Fruit fly (Drosophila melanogaster) whole organism, embryonic: ENCODE results near the gene tho2.

Source experiments
- Asciz ChIP-seq: fragments of 200-800 bp; sonication (Bioruptor generic); optimal IDR thresholded peaks from 2 replicates; lab custom pipeline; 2017; ENCODE audit warnings: missing biosample characterization, mild to moderate bottlenecking, missing genetic modification characterization, missing genetic modification reagents
- Bdp1 ChIP-seq: fragments of 200-800 bp; sonication (Bioruptor generic); optimal IDR thresholded peaks from 3 replicates; lab custom pipeline; 2016; ENCODE audit warnings: missing biosample characterization, missing genetic modification characterization
- Bteb2 ChIP-seq: fragments of 200-800 bp; sonication (Bioruptor generic); optimal IDR thresholded peaks from 2 replicates; lab custom pipeline; 2016; ENCODE audit warnings: missing biosample characterization, missing genetic modification characterization
- CG10209 ChIP-seq: fragments of 200-800 bp; sonication (Bioruptor generic); optimal IDR thresholded peaks from 3 replicates; lab custom pipeline; 2017; ENCODE audit warnings: missing biosample characterization, mild to moderate bottlenecking, missing genetic modification characterization, missing genetic modification reagents
- CG10543 ChIP-seq: fragments of 200-800 bp; sonication (Bioruptor generic); optimal IDR thresholded peaks from 3 replicates; lab custom pipeline; 2017; ENCODE audit warnings: missing biosample characterization, mild to moderate bottlenecking, missing genetic modification characterization, moderate library complexity
- CG14014 ChIP-seq: fragments of 200-800 bp; sonication (Bioruptor generic); IDR thresholded peaks from 2 replicates; pipeline ENCODE4 v1.3.6; 2022; ENCODE audit warnings: missing biosample characterization, missing genetic modification characterization
- CG15011 ChIP-seq: fragments of 200-800 bp; sonication (Bioruptor generic); optimal IDR thresholded peaks from 3 replicates; lab custom pipeline; 2018; ENCODE audit warnings: missing biosample characterization, mild to moderate bottlenecking, missing genetic modification characterization
- CG15514 ChIP-seq: fragments of 200-800 bp; sonication (Bioruptor generic); optimal IDR thresholded peaks from 3 replicates; lab custom pipeline; 2017; ENCODE audit warnings: missing biosample characterization, missing genetic modification characterization, mild to moderate bottlenecking, moderate library complexity, missing genetic modification reagents
- CG1647 ChIP-seq: fragments of 200-800 bp; sonication (Bioruptor generic); optimal IDR thresholded peaks from 3 replicates; lab custom pipeline; 2016; ENCODE audit warnings: missing biosample characterization, missing genetic modification characterization
- CG17912 ChIP-seq: fragments of 200-800 bp; sonication (Bioruptor generic); optimal IDR thresholded peaks from 2 replicates; lab custom pipeline; 2018; ENCODE audit warnings: missing biosample characterization, mild to moderate bottlenecking, missing genetic modification characterization
- CG30431 ChIP-seq: fragments of 200-800 bp; sonication (Bioruptor generic); optimal IDR thresholded peaks from 2 replicates; lab custom pipeline; 2017; ENCODE audit warnings: missing biosample characterization, missing genetic modification characterization
- CG31224 ChIP-seq: fragments of 200-800 bp; sonication (Bioruptor generic); IDR thresholded peaks from 2 replicates; pipeline ENCODE4 v1.3.6; 2022; ENCODE audit warnings: missing biosample characterization, missing genetic modification characterization
- CG33557 ChIP-seq: fragments of 200-800 bp; sonication (Bioruptor generic); optimal IDR thresholded peaks from 2 replicates; lab custom pipeline; 2019; ENCODE audit warnings: missing biosample characterization, mild to moderate bottlenecking, missing genetic modification characterization, moderate library complexity
- CG3847 ChIP-seq: fragments of 200-800 bp; sonication (Bioruptor generic); IDR thresholded peaks from 2 replicates; pipeline ENCODE4 v1.3.6; 2022; ENCODE audit warnings: missing biosample characterization, missing genetic modification characterization
- CG4328 ChIP-seq: fragments of 200-800 bp; sonication (Bioruptor generic); optimal IDR thresholded peaks from 3 replicates; lab custom pipeline; 2017; ENCODE audit warnings: missing biosample characterization, missing genetic modification reagents, missing genetic modification characterization
- CG8281 ChIP-seq: fragments of 200-800 bp; sonication (Bioruptor generic); optimal IDR thresholded peaks from 2 replicates; lab custom pipeline; 2018; ENCODE audit warnings: missing biosample characterization, mild to moderate bottlenecking, missing genetic modification characterization, moderate library complexity
- CG8924 ChIP-seq: fragments of 200-800 bp; optimal IDR thresholded peaks from 3 replicates; lab custom pipeline; 2019; ENCODE audit warnings: missing biosample characterization, mild to moderate bottlenecking, missing genetic modification characterization, moderate library complexity
- CG9215 ChIP-seq: fragments of 200-800 bp; sonication (Bioruptor generic); IDR thresholded peaks from 2 replicates; pipeline ENCODE4 v1.3.6; 2022; ENCODE audit warnings: missing biosample characterization, missing genetic modification characterization
- Dip3 ChIP-seq: fragments of 200-800 bp; sonication (Bioruptor generic); optimal IDR thresholded peaks from 3 replicates; lab custom pipeline; 2016; ENCODE audit warnings: missing biosample characterization, missing genetic modification characterization
- E2f1 ChIP-seq: fragments of 200-800 bp; sonication (Bioruptor generic); IDR thresholded peaks from 2 replicates; pipeline ENCODE4 v1.3.6; 2022; ENCODE audit warnings: missing biosample characterization, missing genetic modification characterization
- Gug ChIP-seq: fragments of 200-800 bp; sonication (Bioruptor generic); IDR thresholded peaks from 4 replicates; pipeline ENCODE4 v1.3.6; 2022; ENCODE audit warnings: missing biosample characterization, missing genetic modification characterization
- Hr39 ChIP-seq: fragments of >200 bp; optimal IDR thresholded peaks from 2 replicates; lab custom pipeline; 2017
- NFAT ChIP-seq: fragments of 200-800 bp; sonication (Bioruptor generic); IDR thresholded peaks from 2 replicates; pipeline ENCODE4 v1.3.6; 2022; ENCODE audit warnings: missing biosample characterization, missing genetic modification characterization
- Neu2 ChIP-seq: fragments of 200-800 bp; sonication (Bioruptor generic); optimal IDR thresholded peaks from 3 replicates; lab custom pipeline; 2016; ENCODE audit warnings: missing biosample characterization, missing genetic modification characterization, borderline replicate concordance
- Nf-YB ChIP-seq: fragments of 200-800 bp; sonication (Bioruptor generic); optimal IDR thresholded peaks from 3 replicates; lab custom pipeline; 2019; ENCODE audit warnings: missing biosample characterization, mild to moderate bottlenecking, missing genetic modification characterization, moderate library complexity
- Ravus ChIP-seq: fragments of 200-800 bp; sonication (Bioruptor generic); IDR thresholded peaks from 2 replicates; pipeline ENCODE4 v1.3.6; 2022; ENCODE audit warnings: missing biosample characterization, missing genetic modification characterization
- Sox102F ChIP-seq: fragments of 200-800 bp; sonication (Bioruptor generic); optimal IDR thresholded peaks from 2 replicates; lab custom pipeline; 2018; ENCODE audit warnings: missing biosample characterization, mild to moderate bottlenecking, missing genetic modification characterization, moderate library complexity
- abd-A ChIP-seq: fragments of 200-800 bp; sonication (Bioruptor generic); optimal IDR thresholded peaks from 3 replicates; lab custom pipeline; 2019; ENCODE audit warnings: missing biosample characterization, mild to moderate bottlenecking, missing genetic modification characterization, moderate library complexity
- amos ChIP-seq: fragments of 200-800 bp; sonication (Bioruptor generic); IDR thresholded peaks from 2 replicates; pipeline ENCODE4 v1.3.6; 2022; ENCODE audit warnings: missing biosample characterization, missing genetic modification characterization; ENCODE audit not compliant: partially characterized antibody
- bbx ChIP-seq: fragments of 200-800 bp; sonication (Bioruptor generic); IDR thresholded peaks from 2 replicates; pipeline ENCODE4 v1.3.6; 2022; ENCODE audit warnings: missing biosample characterization, missing genetic modification characterization; ENCODE audit not compliant: partially characterized antibody
- bsh ChIP-seq, 2 experiments: fragments of 200-800 bp; sonication (Bioruptor generic); optimal IDR thresholded peaks; 2 replicates each; lab custom pipeline; 2017 to 2018; ENCODE audit warnings: mild to moderate bottlenecking in 2 of 2, missing biosample characterization in 2 of 2, missing genetic modification characterization in 2 of 2, moderate library complexity in 1 of 2
- dan ChIP-seq: fragments of 200-800 bp; sonication (Bioruptor generic); IDR thresholded peaks from 2 replicates; pipeline ENCODE4 v1.3.6; 2022; ENCODE audit warnings: missing biosample characterization, missing genetic modification characterization
- dmrt99B ChIP-seq: fragments of 200-800 bp; sonication (Bioruptor generic); optimal IDR thresholded peaks from 2 replicates; lab custom pipeline; 2018; ENCODE audit warnings: missing biosample characterization, mild to moderate bottlenecking, missing genetic modification characterization, moderate library complexity
- jing ChIP-seq: fragments of 200-800 bp; sonication (Bioruptor generic); optimal IDR thresholded peaks from 2 replicates; lab custom pipeline; 2018; ENCODE audit warnings: missing biosample characterization, mild to moderate bottlenecking, missing genetic modification characterization
- lilli ChIP-seq: fragments of 200-800 bp; sonication (Bioruptor generic); optimal IDR thresholded peaks from 3 replicates; lab custom pipeline; 2016; ENCODE audit warnings: missing biosample characterization, missing genetic modification characterization
- lmd ChIP-seq: fragments of 200-800 bp; sonication (Bioruptor generic); IDR thresholded peaks from 2 replicates; pipeline ENCODE4 v1.3.6; 2022; ENCODE audit warnings: missing biosample characterization, missing genetic modification characterization
- mam ChIP-seq: fragments of 200-800 bp; sonication (Bioruptor generic); optimal IDR thresholded peaks from 3 replicates; lab custom pipeline; 2016; ENCODE audit warnings: missing biosample characterization, missing genetic modification characterization
- otp ChIP-seq: fragments of 200-800 bp; sonication (Bioruptor generic); IDR thresholded peaks from 3 replicates; pipeline ENCODE4, ENCODE4 v1.3.6; 2022; ENCODE audit warnings: missing biosample characterization, missing genetic modification characterization
- pan ChIP-seq, 4 experiments: fragments of >200 bp in 3 of 4; fragments of 200-800 bp in 1 of 4; sonication (Bioruptor generic) in 1 of 4; optimal IDR thresholded peaks in 3 of 4; IDR thresholded peaks in 1 of 4; 2 replicates each; pipeline versions ENCODE4 v1.3.6 to Lab custom; 2017 to 2022; ENCODE audit warnings: missing biosample characterization in 2 of 4, missing genetic modification characterization in 2 of 4, mixed read lengths in 1 of 4
- pb ChIP-seq: fragments of 200-800 bp; sonication (Bioruptor generic); optimal IDR thresholded peaks from 3 replicates; lab custom pipeline; 2016; ENCODE audit warnings: missing biosample characterization, missing genetic modification characterization
- psq ChIP-seq: fragments of 200-800 bp; sonication (Bioruptor generic); optimal IDR thresholded peaks from 2 replicates; lab custom pipeline; 2017; ENCODE audit warnings: missing biosample characterization, missing genetic modification characterization
- rib ChIP-seq: fragments of 200-800 bp; sonication (Bioruptor generic); IDR thresholded peaks from 2 replicates; pipeline ENCODE4 v1.3.6; 2022; ENCODE audit warnings: missing biosample characterization, missing genetic modification characterization
- run ChIP-seq: fragments of 200-800 bp; sonication (Bioruptor generic); optimal IDR thresholded peaks from 3 replicates; lab custom pipeline; 2018; ENCODE audit warnings: missing biosample characterization, mild to moderate bottlenecking, missing genetic modification characterization
- sens ChIP-seq: fragments of 200-800 bp; sonication (Bioruptor generic); peaks from one replicate; lab custom pipeline; 2016; ENCODE audit warnings: missing biosample characterization, missing genetic modification characterization
- shn ChIP-seq: fragments of 200-800 bp; sonication (Bioruptor generic); optimal IDR thresholded peaks from 3 replicates; lab custom pipeline; 2016; ENCODE audit warnings: missing biosample characterization, missing genetic modification characterization
- tgo ChIP-seq: fragments of 200-800 bp; sonication (Bioruptor generic); IDR thresholded peaks from 3 replicates; pipeline ENCODE4 v1.3.6; 2022; ENCODE audit warnings: missing biosample characterization, missing genetic modification characterization
- tin ChIP-seq: fragments of 200-800 bp; sonication (Bioruptor generic); optimal IDR thresholded peaks from 3 replicates; lab custom pipeline; 2016; ENCODE audit warnings: missing biosample characterization, missing genetic modification characterization
- zfh1 ChIP-seq: fragments of 200-800 bp; sonication (Bioruptor generic); IDR thresholded peaks from 3 replicates; pipeline ENCODE4 v1.3.6; 2022; ENCODE audit warnings: missing biosample characterization, missing genetic modification characterization

The tho2 gene

DNA sequence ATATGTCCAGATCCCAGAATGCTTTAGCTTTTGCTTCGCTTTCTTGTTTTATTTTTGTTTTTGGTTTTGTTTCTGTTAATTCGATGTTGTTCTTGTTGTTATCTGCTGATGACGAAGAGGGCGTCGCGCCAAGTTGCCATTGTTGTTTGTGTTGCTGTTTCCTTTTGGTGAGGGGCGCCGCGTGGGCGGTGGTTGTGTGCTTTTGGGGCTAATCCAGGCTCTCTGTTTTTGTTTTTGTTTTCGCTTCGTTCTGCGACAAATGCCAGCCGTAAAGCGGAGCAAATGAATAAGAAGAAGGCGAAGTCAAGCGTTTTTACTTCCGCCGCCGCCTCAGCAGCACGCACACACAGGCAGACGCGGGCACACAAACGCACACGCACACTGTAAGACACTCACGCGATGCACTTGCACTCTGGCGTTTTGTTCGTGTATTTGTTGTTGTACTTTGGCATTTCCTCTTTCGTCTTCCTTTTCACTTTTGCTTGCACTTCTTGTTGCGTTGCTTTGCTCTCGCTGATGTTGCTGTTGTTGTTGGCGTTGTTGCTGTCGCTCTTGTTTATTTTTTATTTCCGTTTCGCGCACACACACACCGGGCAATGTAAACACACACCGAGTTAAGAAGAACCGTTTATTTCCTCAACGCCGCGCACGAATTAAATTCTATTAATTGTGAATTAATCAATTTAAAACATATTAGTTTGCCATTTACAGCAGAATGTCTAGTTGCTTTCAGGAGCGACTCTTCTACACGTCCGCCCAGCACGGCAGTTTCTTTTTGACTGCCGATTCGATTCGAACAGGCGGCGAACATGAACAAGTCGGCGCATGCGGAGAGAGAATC, 33.2 kb upstream of the tho2 start, which contains the start of gene aop (continued):
- no peak for TF ChIP-seq Ravus (GFP tag; lab: Robert Waterston, UW)
- TF ChIP-seq Nf-YB (GFP tag; lab: Kevin White, UChicago) = peak; percentile 37
- TF ChIP-seq CG30431 (GFP tag; lab: Kevin White, UChicago) = no peak
- TF ChIP-seq bsh (GFP tag; optimal IDR thresholded peaks at IDR 0.05; lab: Kevin White, UChicago) = no peak
- no peak for TF ChIP-seq CG3847
- TF ChIP-seq psq (GFP tag; lab: Kevin White, UChicago) = peak; percentile 71
- no peak for TF ChIP-seq CG8281
- peak; percentile 50 for TF ChIP-seq CG1647 (GFP tag; lab: Kevin White, UChicago)
- TF ChIP-seq dmrt99B (tag; lab: Kevin White, UChicago) = peak; percentile 7
- TF ChIP-seq Dip3 (GFP tag; lab: Kevin White, UChicago) = no peak
- no peak for TF ChIP-seq CG9215 (GFP tag; lab: Robert Waterston, UW)
- peak; percentile 16 for TF ChIP-seq pb (GFP tag; lab: Kevin White, UChicago)
- TF ChIP-seq CG15514 (GFP tag; lab: Kevin White, UChicago) = peak; percentile 16
- no peak for TF ChIP-seq run (tag; lab: Kevin White, UChicago)
- TF ChIP-seq mam (GFP tag; lab: Kevin White, UChicago) = no peak
- peak; percentile 46 for TF ChIP-seq CG10543 (GFP tag; lab: Kevin White, UChicago)
- TF ChIP-seq rib (GFP tag; lab: Robert Waterston, UW) = peak; percentile 16; the same call in 1 of the 2 replicates
- TF ChIP-seq CG33557 (GFP tag; lab: Kevin White, UChicago) = peak; percentile 19
- no peak for TF ChIP-seq jing (GFP tag; lab: Kevin White, UChicago)
- no peak for TF ChIP-seq Hr39 (lab: Kevin White, UChicago)
- 0 out of 2 replicates have a peak, but pooled peaks have one; percentile 17 for TF ChIP-seq bbx (GFP tag; lab: Robert Waterston, UW)
- TF ChIP-seq zfh1 (GFP tag; lab: Robert Waterston, UW) = 0 out of 3 replicates have a peak, but pooled peaks have one; percentile 48
- TF ChIP-seq CG17912 (GFP tag; lab: Kevin White, UChicago) = peak; percentile 57
- TF ChIP-seq CG31224 (GFP tag; lab: Robert Waterston, UW) = no peak
- no peak for TF ChIP-seq pan (optimal IDR thresholded peaks at IDR 0.05; lab: Kevin White, UChicago)
- TF ChIP-seq pan (GFP tag; optimal IDR thresholded peaks at IDR 0.05 in 1 of 2, IDR thresholded peaks at IDR 0.05 in 1 of 2) = peak in 1 of 2 experiments; percentile 54
- TF ChIP-seq sens (GFP tag; lab: Kevin White, UChicago) = peak; percentile 82
- TF ChIP-seq CG15011 (GFP tag; lab: Kevin White, UChicago) = peak; percentile 7
- peak; percentile 28 for TF ChIP-seq Asciz (GFP tag; lab: Kevin White, UChicago)
- TF ChIP-seq Gug (GFP tag; lab: Robert Waterston, UW) = no peak
- TF ChIP-seq lilli (GFP tag; lab: Kevin White, UChicago) = no peak
- TF ChIP-seq CG8924 (tag; lab: Kevin White, UChicago) = peak; percentile 72
- peak; percentile 6 for TF ChIP-seq Neu2 (GFP tag; lab: Kevin White, UChicago)
- TF ChIP-seq shn = no peak
- TF ChIP-seq E2f1 (GFP tag; lab: Robert Waterston, UW) = no peak
- TF ChIP-seq Bteb2 (GFP tag; lab: Kevin White, UChicago) = peak; percentile 11
- peak; percentile 32; the same call in 1 of the 2 replicates for TF ChIP-seq amos (GFP tag; lab: Robert Waterston, UW)
- TF ChIP-seq otp (GFP tag; lab: Robert Waterston, UW) = peak; percentile 33; the same call in 1 of the 3 replicates
- TF ChIP-seq tin (GFP tag; lab: Kevin White, UChicago) = no peak
- TF ChIP-seq Sox102F (GFP tag; lab: Kevin White, UChicago) = no peak
- peak; percentile 21 for TF ChIP-seq CG4328
- TF ChIP-seq Bdp1 = peak; percentile 34
- TF ChIP-seq CG10209 (GFP tag; lab: Kevin White, UChicago) = no peak
- 0 out of 2 replicates have a peak, but pooled peaks have one; percentile 5 for TF ChIP-seq CG14014 (GFP tag; lab: Robert Waterston, UW)
- TF ChIP-seq dan (GFP tag; lab: Robert Waterston, UW) = no peak
- TF ChIP-seq NFAT = peak; percentile 36; the same call in 1 of the 2 replicates
- TF ChIP-seq lmd (GFP tag; lab: Robert Waterston, UW) = no peak
- 0 out of 3 replicates have a peak, but pooled peaks have one; percentile 10 for TF ChIP-seq tgo (GFP tag; lab: Robert Waterston, UW)
- peak; percentile 57 for TF ChIP-seq abd-A
